Fruit fly (Drosophila melanogaster) whole organism, embryonic: ENCODE measurements around the gene dod.

Experiments used
- Aef1 ChIP-seq: fragments of 200-800 bp; sonication (Bioruptor generic); IDR thresholded peaks from 3 replicates; pipeline ENCODE4 v1.3.6; 2022; ENCODE audit warnings: missing biosample characterization, missing genetic modification characterization
- Awh ChIP-seq: fragments of 200-800 bp; sonication (Bioruptor generic); IDR thresholded peaks from 2 replicates; pipeline ENCODE4, ENCODE4 v1.3.6; 2022; ENCODE audit warnings: missing biosample characterization, missing genetic modification characterization
- CG15269 ChIP-seq: fragments of 200-800 bp; sonication (Bioruptor generic); optimal IDR thresholded peaks from 2 replicates; lab custom pipeline; 2018; ENCODE audit warnings: missing biosample characterization, mild to moderate bottlenecking, missing genetic modification characterization, moderate library complexity
- CG17829 ChIP-seq: fragments of 200-800 bp; optimal IDR thresholded peaks from 2 replicates; lab custom pipeline; 2019; ENCODE audit warnings: missing biosample characterization, mild to moderate bottlenecking, missing genetic modification characterization, moderate library complexity
- CG1832 ChIP-seq: fragments of 200-800 bp; sonication (Bioruptor generic); optimal IDR thresholded peaks from 2 replicates; lab custom pipeline; 2017; ENCODE audit warnings: missing biosample characterization, mild to moderate bottlenecking, missing genetic modification characterization, inconsistent platforms
- CG2875 ChIP-seq: fragments of 200-800 bp; sonication (Bioruptor generic); optimal IDR thresholded peaks from 2 replicates; lab custom pipeline; 2017; ENCODE audit warnings: missing biosample characterization, mild to moderate bottlenecking, missing genetic modification characterization, missing genetic modification reagents
- CG31224 ChIP-seq: fragments of 200-800 bp; sonication (Bioruptor generic); IDR thresholded peaks from 2 replicates; pipeline ENCODE4 v1.3.6; 2022; ENCODE audit warnings: missing biosample characterization, missing genetic modification characterization
- CG32767 ChIP-seq: fragments of 200-800 bp; sonication (Bioruptor generic); IDR thresholded peaks from 2 replicates; pipeline ENCODE4 v1.3.6; 2022; ENCODE audit warnings: missing biosample characterization, missing genetic modification characterization
- CG6272 ChIP-seq: fragments of 200-800 bp; sonication (Bioruptor generic); IDR thresholded peaks from 2 replicates; pipeline ENCODE4 v1.3.6; 2022; ENCODE audit warnings: missing biosample characterization, missing genetic modification characterization
- CG6654 ChIP-seq: fragments of 200-800 bp; sonication (Bioruptor generic); optimal IDR thresholded peaks from 2 replicates; lab custom pipeline; 2017; ENCODE audit warnings: missing biosample characterization, mild to moderate bottlenecking, missing genetic modification characterization
- CG9437 ChIP-seq: fragments of 200-800 bp; sonication (Bioruptor generic); optimal IDR thresholded peaks from 2 replicates; lab custom pipeline; 2018; ENCODE audit warnings: missing biosample characterization, mild to moderate bottlenecking, missing genetic modification characterization
- CrebB ChIP-seq: fragments of 200-800 bp; sonication (Bioruptor generic); optimal IDR thresholded peaks from 3 replicates; lab custom pipeline; 2018; ENCODE audit warnings: missing biosample characterization, mild to moderate bottlenecking, missing genetic modification characterization
- D ChIP-seq, 2 experiments: fragments of 200-800 bp in 1 of 2; fragments of >200 bp in 1 of 2; sonication (Bioruptor generic) in 1 of 2; optimal IDR thresholded peaks; 2 replicates in 1 of 2; 3 replicates in 1 of 2; lab custom pipeline; 2017; ENCODE audit warnings: mild to moderate bottlenecking in 1 of 2, missing biosample characterization in 1 of 2, missing genetic modification characterization in 1 of 2, missing genetic modification reagents in 1 of 2
- D19B ChIP-seq: fragments of 200-800 bp; sonication (Bioruptor generic); optimal IDR thresholded peaks from 2 replicates; lab custom pipeline; 2017; ENCODE audit warnings: missing biosample characterization, mild to moderate bottlenecking, missing genetic modification characterization
- Dad ChIP-seq: fragments of 200-800 bp; sonication (Bioruptor generic); optimal IDR thresholded peaks from 3 replicates; lab custom pipeline; 2016; ENCODE audit warnings: missing biosample characterization, missing genetic modification characterization
- Dek ChIP-seq: fragments of 200-800 bp; sonication (Bioruptor generic); optimal IDR thresholded peaks from 3 replicates; lab custom pipeline; 2019; ENCODE audit warnings: missing biosample characterization, mild to moderate bottlenecking, missing genetic modification characterization, moderate library complexity
- Dll ChIP-seq: fragments of 200-800 bp; sonication (Bioruptor generic); IDR thresholded peaks from 4 replicates; pipeline ENCODE4 v1.3.6; 2022; ENCODE audit warnings: missing biosample characterization, missing genetic modification characterization; ENCODE audit not compliant: partially characterized antibody
- Dref ChIP-seq: fragments of 200-800 bp; sonication (Bioruptor generic); IDR thresholded peaks from 2 replicates; pipeline ENCODE4 v1.3.6; 2022; ENCODE audit warnings: missing biosample characterization, missing genetic modification characterization
- MESR4 ChIP-seq: fragments of 200-800 bp; sonication (Bioruptor generic); optimal IDR thresholded peaks from 2 replicates; lab custom pipeline; 2018; ENCODE audit warnings: missing biosample characterization, mild to moderate bottlenecking, missing genetic modification characterization, moderate library complexity
- MTF-1 ChIP-seq: fragments of 200-800 bp; sonication (Bioruptor generic); optimal IDR thresholded peaks from 2 replicates; lab custom pipeline; 2018; ENCODE audit warnings: missing biosample characterization, mild to moderate bottlenecking, missing genetic modification characterization, borderline replicate concordance
- Med ChIP-seq: fragments of 200-800 bp; sonication (Bioruptor generic); peaks from one replicate; lab custom pipeline; 2016; ENCODE audit warnings: missing biosample characterization, missing genetic modification characterization, mild to moderate bottlenecking, inconsistent platforms, moderate library complexity
- Meics ChIP-seq: fragments of 200-800 bp; sonication (Bioruptor generic); optimal IDR thresholded peaks from 2 replicates; lab custom pipeline; 2017; ENCODE audit warnings: missing biosample characterization, mild to moderate bottlenecking, missing genetic modification characterization
- NC2α ChIP-seq: fragments of 200-800 bp; sonication (Bioruptor generic); optimal IDR thresholded peaks from 2 replicates; lab custom pipeline; 2016; ENCODE audit warnings: missing biosample characterization, missing genetic modification characterization
- Nf-YC ChIP-seq: fragments of 200-800 bp; optimal IDR thresholded peaks from 3 replicates; lab custom pipeline; 2019; ENCODE audit warnings: missing biosample characterization, mild to moderate bottlenecking, missing genetic modification characterization, moderate library complexity
- Opbp ChIP-seq: fragments of 200-800 bp; sonication (Bioruptor generic); IDR thresholded peaks from 3 replicates; pipeline ENCODE4 v1.3.6; 2022; ENCODE audit warnings: missing biosample characterization, missing genetic modification characterization; ENCODE audit not compliant: partially characterized antibody
- Poxn ChIP-seq: fragments of 200-800 bp; sonication (Bioruptor generic); IDR thresholded peaks from 2 replicates; pipeline ENCODE4 v1.3.6; 2022; ENCODE audit warnings: missing biosample characterization, missing genetic modification characterization
- Ravus ChIP-seq: fragments of 200-800 bp; sonication (Bioruptor generic); IDR thresholded peaks from 2 replicates; pipeline ENCODE4 v1.3.6; 2022; ENCODE audit warnings: missing biosample characterization, missing genetic modification characterization
- Rfx ChIP-seq: fragments of 200-800 bp; sonication (Bioruptor generic); IDR thresholded peaks from 2 replicates; pipeline ENCODE4 v1.3.6; 2022; ENCODE audit warnings: missing biosample characterization, missing genetic modification characterization
- Scr ChIP-seq: fragments of 200-800 bp; sonication (Bioruptor generic); IDR thresholded peaks from 2 replicates; pipeline ENCODE4 v1.3.6; 2022; ENCODE audit warnings: missing biosample characterization, missing genetic modification characterization; ENCODE audit not compliant: partially characterized antibody
- Side ChIP-seq: fragments of 200-800 bp; sonication (Bioruptor generic); optimal IDR thresholded peaks from 2 replicates; lab custom pipeline; 2016; ENCODE audit warnings: missing biosample characterization, missing genetic modification characterization
- Sry-β ChIP-seq: fragments of 200-800 bp; sonication (Bioruptor generic); optimal IDR thresholded peaks from 2 replicates; lab custom pipeline; 2018; ENCODE audit warnings: missing biosample characterization, mild to moderate bottlenecking, missing genetic modification characterization, moderate library complexity
- Taf1 ChIP-seq: fragments of 200-800 bp; sonication (Bioruptor generic); IDR thresholded peaks from 2 replicates; pipeline ENCODE4 v1.3.6; 2022; ENCODE audit warnings: missing biosample characterization, missing genetic modification characterization
- emc ChIP-seq: fragments of 200-800 bp; sonication (Bioruptor generic); optimal IDR thresholded peaks from 2 replicates; lab custom pipeline; 2016; ENCODE audit warnings: missing biosample characterization, missing genetic modification characterization
- ems ChIP-seq: fragments of 200-800 bp; sonication (Bioruptor generic); optimal IDR thresholded peaks from 3 replicates; lab custom pipeline; 2016; ENCODE audit warnings: missing biosample characterization, missing genetic modification characterization
- eve ChIP-seq, 2 experiments: fragments of >200 bp; optimal IDR thresholded peaks; 2 replicates each; lab custom pipeline; 2017; ENCODE audit warnings: missing biosample characterization in 2 of 2, missing genetic modification characterization in 2 of 2
- eyg ChIP-seq: fragments of 200-800 bp; sonication (Bioruptor generic); optimal IDR thresholded peaks from 3 replicates; lab custom pipeline; 2016; ENCODE audit warnings: missing biosample characterization, missing genetic modification characterization
- fru ChIP-seq: fragments of >200 bp; optimal IDR thresholded peaks from 2 replicates; lab custom pipeline; 2017
- fu2 ChIP-seq: fragments of 200-800 bp; sonication (Bioruptor generic); optimal IDR thresholded peaks from 2 replicates; lab custom pipeline; 2016; ENCODE audit warnings: missing biosample characterization, missing genetic modification characterization
- gcm2 ChIP-seq: fragments of 200-800 bp; sonication (Bioruptor generic); optimal IDR thresholded peaks from 2 replicates; lab custom pipeline; 2016; ENCODE audit warnings: missing biosample characterization, missing genetic modification characterization
- gsb ChIP-seq: fragments of 200-800 bp; sonication (Bioruptor generic); IDR thresholded peaks from 2 replicates; pipeline ENCODE4 v1.3.6; 2022; ENCODE audit warnings: missing biosample characterization, missing genetic modification characterization
- hkb ChIP-seq, 2 experiments: fragments of 200-800 bp in 1 of 2; fragments of >200 bp in 1 of 2; sonication (Bioruptor generic) in 1 of 2; IDR thresholded peaks in 1 of 2; optimal IDR thresholded peaks in 1 of 2; 2 replicates each; pipeline versions ENCODE4 v1.3.6 to Lab custom; 2017 to 2022; ENCODE audit warnings: missing biosample characterization in 1 of 2, missing genetic modification characterization in 1 of 2
- lmd ChIP-seq: fragments of 200-800 bp; sonication (Bioruptor generic); IDR thresholded peaks from 2 replicates; pipeline ENCODE4 v1.3.6; 2022; ENCODE audit warnings: missing biosample characterization, missing genetic modification characterization
- maf-S ChIP-seq: fragments of 200-800 bp; sonication (Bioruptor generic); optimal IDR thresholded peaks from 2 replicates; lab custom pipeline; 2016; ENCODE audit warnings: missing biosample characterization, missing genetic modification characterization
- nerfin-1 ChIP-seq: fragments of 200-800 bp; sonication (Bioruptor generic); optimal IDR thresholded peaks from 3 replicates; lab custom pipeline; 2019; ENCODE audit warnings: missing biosample characterization, mild to moderate bottlenecking, missing genetic modification characterization, moderate library complexity
- ranshi ChIP-seq: fragments of 200-800 bp; sonication (Bioruptor generic); IDR thresholded peaks from 2 replicates; pipeline ENCODE4 v1.3.6; 2022; ENCODE audit warnings: missing biosample characterization, missing genetic modification characterization
- seq ChIP-seq: fragments of 200-800 bp; sonication (Bioruptor generic); IDR thresholded peaks from 2 replicates; pipeline ENCODE4 v1.3.6; 2022; ENCODE audit warnings: missing biosample characterization, missing genetic modification characterization
- sob ChIP-seq: fragments of 200-800 bp; sonication (Bioruptor generic); IDR thresholded peaks from 2 replicates; pipeline ENCODE4 v1.3.6; 2022; ENCODE audit warnings: missing biosample characterization, missing genetic modification characterization
- usp ChIP-seq: fragments of >200 bp; optimal IDR thresholded peaks from 2 replicates; lab custom pipeline; 2017; ENCODE audit warnings: missing biosample characterization, missing genetic modification characterization
- yki ChIP-seq: fragments of >200 bp; optimal IDR thresholded peaks from 3 replicates; lab custom pipeline; 2018
- zfh2 ChIP-seq: fragments of 200-800 bp; sonication (Bioruptor generic); optimal IDR thresholded peaks from 2 replicates; lab custom pipeline; 2016; ENCODE audit warnings: missing biosample characterization, missing genetic modification characterization

The dod gene

DNA sequence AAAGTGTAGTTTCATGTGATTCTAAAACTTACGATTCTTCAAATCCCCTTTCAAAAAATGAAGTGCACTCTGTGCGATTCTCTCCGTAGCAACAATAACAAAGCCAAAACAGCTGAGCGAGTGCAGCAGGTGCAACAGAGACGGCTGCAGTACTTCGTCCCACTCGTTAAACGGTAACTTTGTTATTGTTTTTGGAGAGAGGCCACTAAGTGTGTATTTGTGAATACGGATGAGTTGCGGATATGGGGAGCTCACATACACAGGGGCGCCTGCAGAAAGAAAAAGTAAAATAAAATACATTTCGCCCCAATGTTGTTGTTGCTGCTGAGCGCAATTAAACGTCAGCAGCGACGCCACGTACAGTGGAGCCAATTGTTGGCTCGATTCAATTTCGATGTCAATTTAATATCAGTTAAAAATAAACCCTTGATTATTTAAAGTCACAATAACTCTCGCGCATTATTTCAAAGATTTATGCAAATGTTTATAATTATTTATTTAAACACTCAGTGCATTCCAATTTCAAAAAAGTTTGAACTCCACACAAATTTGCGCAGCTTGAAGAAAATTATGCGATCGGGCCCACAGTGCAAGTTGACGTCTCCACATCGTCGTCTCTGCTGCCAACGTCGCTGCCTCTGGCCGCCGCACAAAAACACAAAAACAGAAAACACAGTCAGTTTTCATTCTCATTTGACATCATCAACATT lies 22.4 kb downstream of the dod start (continued):
- peak; percentile 99 for TF ChIP-seq CG15269 (tag; lab: Kevin White, UChicago)
- no peak for TF ChIP-seq Opbp (GFP tag; lab: Robert Waterston, UW)
- peak; percentile 62 for TF ChIP-seq Sry-β (GFP tag; lab: Kevin White, UChicago)
- peak; percentile 39 for TF ChIP-seq MESR4
- peak in 1 of 2 experiments; percentile 98 for TF ChIP-seq eve (GFP tag; optimal IDR thresholded peaks at IDR 0.05; lab: Kevin White, UChicago)
- TF ChIP-seq Ravus (GFP tag; lab: Robert Waterston, UW) = peak; percentile 92
- TF ChIP-seq CG9437 (GFP tag; lab: Kevin White, UChicago) = peak; percentile 93
- peak; percentile 93 for TF ChIP-seq Dad (GFP tag; lab: Kevin White, UChicago)
- peak; percentile 97 for TF ChIP-seq Dek (tag; lab: Kevin White, UChicago)
- peak; percentile 93 for TF ChIP-seq gcm2
- peak; percentile 98 for TF ChIP-seq lmd (GFP tag; lab: Robert Waterston, UW)
- 0 out of 4 replicates have a peak, but pooled peaks have one; percentile 45 for TF ChIP-seq Dll (GFP tag; lab: Robert Waterston, UW)
- peak; percentile 93 for TF ChIP-seq emc (GFP tag; lab: Kevin White, UChicago)
- TF ChIP-seq sob (GFP tag; lab: Robert Waterston, UW) = peak; percentile 97
- peak; percentile 97 for TF ChIP-seq CG17829 (tag; lab: Kevin White, UChicago)
- peak; percentile 94 for TF ChIP-seq gsb
- peak; percentile 89 for TF ChIP-seq NC2α (GFP tag; lab: Kevin White, UChicago)
- peak; percentile 96 for TF ChIP-seq Aef1 (GFP tag; lab: Robert Waterston, UW)
- peak; percentile 92 for TF ChIP-seq CG31224 (GFP tag; lab: Robert Waterston, UW)
- no peak for TF ChIP-seq D (optimal IDR thresholded peaks at IDR 0.05; lab: Kevin White, UChicago)
- peak; percentile 98 for TF ChIP-seq D (GFP tag; optimal IDR thresholded peaks at IDR 0.05; lab: Kevin White, UChicago)
- no peak for TF ChIP-seq hkb (optimal IDR thresholded peaks at IDR 0.05; lab: Kevin White, UChicago)
- peak; percentile 98 for TF ChIP-seq hkb (GFP tag; IDR thresholded peaks at IDR 0.05; lab: Robert Waterston, UW)
- TF ChIP-seq ems = peak; percentile 97
- peak; percentile 96 for TF ChIP-seq fu2 (GFP tag; lab: Kevin White, UChicago)
- no peak for TF ChIP-seq fru (lab: Kevin White, UChicago)
- TF ChIP-seq eyg (GFP tag; lab: Kevin White, UChicago) = peak; percentile 91
- TF ChIP-seq Poxn (GFP tag; lab: Robert Waterston, UW) = peak; percentile 82
- peak; percentile 95 for TF ChIP-seq Side (GFP tag; lab: Kevin White, UChicago)
- no peak for TF ChIP-seq Scr (GFP tag; lab: Robert Waterston, UW)
- TF ChIP-seq nerfin-1 = peak; percentile 97
- TF ChIP-seq Meics = peak; percentile 98
- TF ChIP-seq CG6654 (GFP tag; lab: Kevin White, UChicago) = peak; percentile 91
- peak; percentile 97 for TF ChIP-seq zfh2 (GFP tag; lab: Kevin White, UChicago)
- peak; percentile 92 for TF ChIP-seq MTF-1 (GFP tag; lab: Kevin White, UChicago)
- TF ChIP-seq Awh (GFP tag; lab: Robert Waterston, UW) = peak; percentile 94
- TF ChIP-seq seq (GFP tag; lab: Robert Waterston, UW) = peak; percentile 98
- no peak for TF ChIP-seq usp (GFP tag; lab: Kevin White, UChicago)
- peak; percentile 93 for TF ChIP-seq Nf-YC (tag; lab: Kevin White, UChicago)
- peak; percentile 99 for TF ChIP-seq Med (GFP tag; lab: Kevin White, UChicago)
- TF ChIP-seq CG1832 (GFP tag; lab: Kevin White, UChicago) = no peak
- peak; percentile 95 for TF ChIP-seq CG32767
- peak; percentile 97 for TF ChIP-seq CrebB (tag; lab: Kevin White, UChicago)
- TF ChIP-seq Taf1 (GFP tag; lab: Robert Waterston, UW) = peak; percentile 94
- peak; percentile 96 for TF ChIP-seq ranshi (GFP tag; lab: Robert Waterston, UW)
- TF ChIP-seq D19B (GFP tag; lab: Kevin White, UChicago) = peak; percentile 91
- TF ChIP-seq Rfx = peak; percentile 98
- TF ChIP-seq maf-S = peak; percentile 95
- peak; percentile 96 for TF ChIP-seq CG2875 (GFP tag; lab: Kevin White, UChicago)
- TF ChIP-seq CG6272 (GFP tag; lab: Robert Waterston, UW) = peak; percentile 93
- no peak for TF ChIP-seq yki
- 0 out of 2 replicates have a peak, but pooled peaks have one; percentile 31 for TF ChIP-seq Dref (GFP tag; lab: Robert Waterston, UW)
